Worm (Caenorhabditis elegans) whole organism, mixed stage, embryonic: ENCODE data around the gene bec-1.

ENCODE experiments used
- hlh-1 ChIP-seq: fragments of 150-350 bp; optimal IDR thresholded peaks from 2 replicates; lab custom pipeline; 2014; ENCODE audit warnings: missing biosample characterization, missing genetic modification reagents, missing genetic modification characterization
- nhr-12 ChIP-seq: fragments of 150-350 bp; optimal IDR thresholded peaks from 2 replicates; lab custom pipeline; 2014; ENCODE audit warnings: missing biosample characterization, missing genetic modification characterization
- nhr-28 ChIP-seq: fragments of 150-350 bp; optimal IDR thresholded peaks from 2 replicates; lab custom pipeline; 2014; ENCODE audit warnings: missing biosample characterization, missing genetic modification characterization
- unc-62 ChIP-seq: fragments of 150-350 bp; optimal IDR thresholded peaks from 2 replicates; lab custom pipeline; 2014; ENCODE audit warnings: missing biosample characterization, missing genetic modification reagents, missing genetic modification characterization

DNA sequence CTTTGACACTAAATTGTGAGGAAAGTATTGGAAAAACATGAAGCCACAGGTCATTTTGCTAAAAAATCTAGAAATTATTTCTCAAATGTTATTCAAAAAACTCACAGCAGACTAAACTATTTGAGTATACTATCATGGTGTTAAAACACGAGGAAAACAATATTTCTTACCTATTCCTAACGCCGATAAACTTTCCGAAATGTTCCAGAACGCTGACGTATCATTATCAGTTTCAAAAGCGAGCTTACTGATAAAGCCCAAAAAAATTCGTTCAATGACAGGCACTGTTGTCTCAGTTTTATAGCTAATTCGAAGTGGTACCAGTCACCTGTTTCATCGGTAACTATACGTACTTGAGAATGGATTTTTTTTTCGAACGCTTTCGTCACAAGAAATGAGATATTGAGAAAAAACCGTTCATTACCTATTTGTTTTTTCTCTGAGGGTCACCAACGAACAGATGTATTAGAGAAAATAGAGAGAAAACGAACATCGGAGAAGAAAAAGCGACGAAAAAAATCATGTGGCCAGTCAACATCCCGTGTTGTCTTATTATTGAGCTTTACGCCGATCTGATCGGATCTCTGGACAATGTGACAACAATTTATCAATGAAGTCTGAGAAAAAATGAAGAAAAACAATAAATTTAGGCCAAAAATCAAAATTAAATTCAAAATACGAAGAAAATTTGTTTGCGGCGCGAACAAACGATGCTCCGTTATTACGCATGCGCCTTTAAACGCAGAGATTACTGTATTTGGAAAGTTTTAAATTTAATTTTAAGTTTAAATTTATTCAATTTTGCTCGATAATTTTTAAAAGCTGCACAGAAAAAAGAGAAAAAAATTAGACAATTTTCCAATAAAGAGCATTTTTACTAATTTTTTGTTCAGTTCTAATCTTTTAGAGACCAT lies 2.1 kb upstream of the bec-1 start:
- TF ChIP-seq nhr-12 (tag; lab: Kevin White, UChicago) (no peak), nhr-28 (tag; lab: Kevin White, UChicago) (no peak), hlh-1 (tag; lab: Kevin White, UChicago) (no peak), unc-62 (no peak)
